Fruit fly (Drosophila melanogaster) whole organism, prepupa: ENCODE data around the gene SP555.

Experiments
- Blimp-1 ChIP-seq: fragments of 200-800 bp; sonication (Bioruptor generic); optimal IDR thresholded peaks from 3 replicates; lab custom pipeline; 2017; ENCODE audit warnings: missing biosample characterization, missing genetic modification characterization, mild to moderate bottlenecking, moderate library complexity, missing genetic modification reagents
- CG10631 ChIP-seq: fragments of 200-800 bp; sonication (Bioruptor generic); optimal IDR thresholded peaks from 2 replicates; lab custom pipeline; 2016; ENCODE audit warnings: missing biosample characterization, missing genetic modification characterization
- CG10669 ChIP-seq: fragments of 200-800 bp; sonication (Bioruptor generic); optimal IDR thresholded peaks from 3 replicates; lab custom pipeline; 2018; ENCODE audit warnings: missing biosample characterization, mild to moderate bottlenecking, missing genetic modification characterization, moderate library complexity
- CG11294 ChIP-seq: fragments of 200-800 bp; sonication (Bioruptor generic); IDR thresholded peaks from 2 replicates; pipeline ENCODE4 v1.3.6; 2022; ENCODE audit warnings: missing biosample characterization, missing genetic modification characterization
- CG11902 ChIP-seq: fragments of 200-800 bp; sonication (Bioruptor generic); optimal IDR thresholded peaks from 3 replicates; lab custom pipeline; 2016; ENCODE audit warnings: missing biosample characterization, missing genetic modification characterization
- CG15336 ChIP-seq: fragments of 200-800 bp; sonication (Bioruptor generic); IDR thresholded peaks from 2 replicates; pipeline ENCODE4 v1.3.6; 2022; ENCODE audit warnings: missing biosample characterization, missing genetic modification characterization
- CG1621 ChIP-seq: fragments of 200-800 bp; sonication (Bioruptor generic); optimal IDR thresholded peaks from 3 replicates; lab custom pipeline; 2018; ENCODE audit warnings: missing biosample characterization, mild to moderate bottlenecking, missing genetic modification characterization
- CG16779 ChIP-seq: fragments of 200-800 bp; sonication (Bioruptor generic); optimal IDR thresholded peaks from 3 replicates; lab custom pipeline; 2017; ENCODE audit warnings: missing biosample characterization, mild to moderate bottlenecking, missing genetic modification characterization
- CG3032 ChIP-seq: fragments of 200-800 bp; optimal IDR thresholded peaks from 2 replicates; lab custom pipeline; 2019; ENCODE audit warnings: missing biosample characterization, mild to moderate bottlenecking, missing genetic modification characterization, moderate library complexity
- CG31627 ChIP-seq: fragments of 200-800 bp; sonication (Bioruptor generic); optimal IDR thresholded peaks from 3 replicates; lab custom pipeline; 2016; ENCODE audit warnings: missing biosample characterization, missing genetic modification characterization
- CG32006 ChIP-seq: fragments of 200-800 bp; sonication (Bioruptor generic); optimal IDR thresholded peaks from 3 replicates; lab custom pipeline; 2017; ENCODE audit warnings: missing biosample characterization, mild to moderate bottlenecking, missing genetic modification characterization
- CG34406 ChIP-seq: fragments of 200-800 bp; sonication (Bioruptor generic); optimal IDR thresholded peaks from 3 replicates; lab custom pipeline; 2016; ENCODE audit warnings: missing biosample characterization, missing genetic modification characterization
- CG3919 ChIP-seq: fragments of 200-800 bp; sonication (Bioruptor generic); optimal IDR thresholded peaks from 3 replicates; lab custom pipeline; 2016; ENCODE audit warnings: missing biosample characterization, missing genetic modification characterization
- CG6163 ChIP-seq: fragments of 200-800 bp; sonication (Bioruptor generic); IDR thresholded peaks from 3 replicates; pipeline ENCODE4 v1.3.6; 2022; ENCODE audit warnings: missing biosample characterization, missing genetic modification characterization
- CG6276 ChIP-seq: fragments of 200-800 bp; sonication (Bioruptor generic); optimal IDR thresholded peaks from 2 replicates; lab custom pipeline; 2017; ENCODE audit warnings: missing biosample characterization, mild to moderate bottlenecking, missing genetic modification characterization
- CG6792 ChIP-seq: fragments of 200-800 bp; sonication (Bioruptor generic); optimal IDR thresholded peaks from 3 replicates; lab custom pipeline; 2016; ENCODE audit warnings: missing biosample characterization, missing genetic modification characterization
- CG7368 ChIP-seq: fragments of 200-800 bp; sonication (Bioruptor generic); optimal IDR thresholded peaks from 3 replicates; lab custom pipeline; 2016; ENCODE audit warnings: missing biosample characterization, missing genetic modification characterization
- CG8119 ChIP-seq: fragments of 200-800 bp; sonication (Bioruptor generic); IDR thresholded peaks from 3 replicates; pipeline ENCODE4 v1.3.6; 2022; ENCODE audit warnings: missing biosample characterization, missing genetic modification characterization
- CG8319 ChIP-seq: fragments of 200-800 bp; sonication (Bioruptor generic); optimal IDR thresholded peaks from 3 replicates; lab custom pipeline; 2016; ENCODE audit warnings: missing biosample characterization, missing genetic modification characterization
- CG8632 ChIP-seq: fragments of 200-800 bp; sonication (Bioruptor generic); optimal IDR thresholded peaks from 3 replicates; lab custom pipeline; 2016; ENCODE audit warnings: missing biosample characterization, missing genetic modification characterization
- CG9139 ChIP-seq: fragments of 200-800 bp; sonication (Bioruptor generic); optimal IDR thresholded peaks from 3 replicates; lab custom pipeline; 2017; ENCODE audit warnings: missing biosample characterization, mild to moderate bottlenecking, missing genetic modification characterization
- Eip78C ChIP-seq: fragments of 200-800 bp; sonication (Bioruptor generic); peaks from one replicate; lab custom pipeline; 2016; ENCODE audit warnings: missing biosample characterization, missing genetic modification characterization
- Eip93F ChIP-seq: fragments of 200-800 bp; sonication (Bioruptor generic); optimal IDR thresholded peaks from 2 replicates; lab custom pipeline; 2016; ENCODE audit warnings: missing biosample characterization, mild to moderate bottlenecking, missing genetic modification characterization
- Ets21C ChIP-seq: fragments of 200-800 bp; sonication (Bioruptor generic); optimal IDR thresholded peaks from 3 replicates; lab custom pipeline; 2016; ENCODE audit warnings: missing biosample characterization, missing genetic modification characterization
- Ets96B ChIP-seq: fragments of 200-800 bp; optimal IDR thresholded peaks from 2 replicates; lab custom pipeline; 2019; ENCODE audit warnings: missing biosample characterization, mild to moderate bottlenecking, missing genetic modification characterization, moderate library complexity
- Gug ChIP-seq: fragments of 200-800 bp; sonication (Bioruptor generic); IDR thresholded peaks from 2 replicates; pipeline ENCODE4 v1.3.6; 2022; ENCODE audit warnings: missing biosample characterization, missing genetic modification characterization
- Hr38 ChIP-seq: sonication (Bioruptor generic); optimal IDR thresholded peaks from 2 replicates; lab custom pipeline; 2016; ENCODE audit warnings: missing biosample characterization, missing genetic modification characterization
- Hr39 ChIP-seq: fragments of 200-800 bp; sonication (Bioruptor generic); optimal IDR thresholded peaks from 2 replicates; lab custom pipeline; 2016; ENCODE audit warnings: missing biosample characterization, missing genetic modification characterization
- Hr4 ChIP-seq: fragments of 200-800 bp; sonication (Bioruptor generic); optimal IDR thresholded peaks from 3 replicates; lab custom pipeline; 2016; ENCODE audit warnings: missing biosample characterization, missing genetic modification characterization
- Lpt ChIP-seq: fragments of 200-800 bp; sonication (Bioruptor generic); optimal IDR thresholded peaks from 3 replicates; lab custom pipeline; 2016; ENCODE audit warnings: missing biosample characterization, missing genetic modification characterization
- Met ChIP-seq: fragments of 200-800 bp; sonication (Bioruptor generic); optimal IDR thresholded peaks from 3 replicates; lab custom pipeline; 2016; ENCODE audit warnings: missing biosample characterization, missing genetic modification characterization
- OdsH ChIP-seq: fragments of 200-800 bp; sonication (Bioruptor generic); optimal IDR thresholded peaks from 3 replicates; lab custom pipeline; 2016; ENCODE audit warnings: missing biosample characterization, missing genetic modification characterization
- Smox ChIP-seq: fragments of 200-800 bp; sonication (Bioruptor generic); optimal IDR thresholded peaks from 3 replicates; lab custom pipeline; 2016; ENCODE audit warnings: missing biosample characterization, missing genetic modification characterization
- Sox102F ChIP-seq: fragments of 200-800 bp; sonication (Bioruptor generic); optimal IDR thresholded peaks from 2 replicates; lab custom pipeline; 2016; ENCODE audit warnings: missing biosample characterization, mild to moderate bottlenecking, missing genetic modification characterization
- Sox14 ChIP-seq: fragments of 200-800 bp; sonication (Bioruptor generic); optimal IDR thresholded peaks from 3 replicates; lab custom pipeline; 2016; ENCODE audit warnings: missing biosample characterization, missing genetic modification characterization
- Sox15 ChIP-seq: fragments of 200-800 bp; sonication (Bioruptor generic); optimal IDR thresholded peaks from 3 replicates; lab custom pipeline; 2016; ENCODE audit warnings: missing biosample characterization, missing genetic modification characterization
- achi ChIP-seq: fragments of 200-800 bp; sonication (Bioruptor generic); optimal IDR thresholded peaks from 3 replicates; lab custom pipeline; 2016; ENCODE audit warnings: missing biosample characterization, missing genetic modification characterization
- acj6 ChIP-seq: fragments of 200-800 bp; sonication (Bioruptor generic); optimal IDR thresholded peaks from 3 replicates; lab custom pipeline; 2016; ENCODE audit warnings: missing biosample characterization, missing genetic modification characterization
- cyc ChIP-seq: fragments of 200-800 bp; sonication (Bioruptor generic); optimal IDR thresholded peaks from 3 replicates; lab custom pipeline; 2016; ENCODE audit warnings: missing biosample characterization, missing genetic modification characterization
- dac ChIP-seq: fragments of 200-800 bp; sonication (Bioruptor generic); optimal IDR thresholded peaks from 2 replicates; lab custom pipeline; 2017; ENCODE audit warnings: missing biosample characterization, mild to moderate bottlenecking, missing genetic modification characterization
- dsx ChIP-seq: fragments of 200-800 bp; optimal IDR thresholded peaks from 3 replicates; lab custom pipeline; 2019; ENCODE audit warnings: missing biosample characterization, mild to moderate bottlenecking, missing genetic modification characterization, moderate library complexity; ENCODE audit not compliant: poor library complexity, severe bottlenecking
- eg ChIP-seq: fragments of 200-800 bp; sonication (Bioruptor generic); IDR thresholded peaks from 3 replicates; pipeline ENCODE4 v1.3.6; 2022; ENCODE audit warnings: missing biosample characterization, missing genetic modification characterization
- esn ChIP-seq: fragments of 200-800 bp; sonication (Bioruptor generic); optimal IDR thresholded peaks from 2 replicates; lab custom pipeline; 2016; ENCODE audit warnings: missing biosample characterization, mild to moderate bottlenecking, missing genetic modification characterization, moderate library complexity
- fd59A ChIP-seq: fragments of 200-800 bp; sonication (Bioruptor generic); optimal IDR thresholded peaks from 2 replicates; lab custom pipeline; 2017; ENCODE audit warnings: missing biosample characterization, mild to moderate bottlenecking, missing genetic modification characterization, missing genetic modification reagents
- fd85E ChIP-seq: fragments of 200-800 bp; sonication (Bioruptor generic); optimal IDR thresholded peaks from 3 replicates; lab custom pipeline; 2016; ENCODE audit warnings: missing biosample characterization, missing genetic modification characterization
- fkh ChIP-seq: fragments of 200-800 bp; sonication (Bioruptor generic); optimal IDR thresholded peaks from 3 replicates; lab custom pipeline; 2017; ENCODE audit warnings: missing biosample characterization, mild to moderate bottlenecking, missing genetic modification characterization, moderate library complexity
- lz ChIP-seq: fragments of 200-800 bp; sonication (Bioruptor generic); optimal IDR thresholded peaks from 3 replicates; lab custom pipeline; 2016; ENCODE audit warnings: missing biosample characterization, missing genetic modification characterization
- pdm3 ChIP-seq: fragments of 200-800 bp; sonication (Bioruptor generic); optimal IDR thresholded peaks from 3 replicates; lab custom pipeline; 2016; ENCODE audit warnings: missing biosample characterization, missing genetic modification characterization
- salr ChIP-seq, 2 experiments: fragments of 200-800 bp; sonication (Bioruptor generic); optimal IDR thresholded peaks; 3 replicates each; lab custom pipeline; 2016 to 2018; ENCODE audit warnings: missing biosample characterization in 2 of 2, missing genetic modification characterization in 2 of 2, mild to moderate bottlenecking in 1 of 2
- spab ChIP-seq: fragments of 200-800 bp; sonication (Bioruptor generic); optimal IDR thresholded peaks from 2 replicates; lab custom pipeline; 2017; ENCODE audit warnings: missing biosample characterization, mild to moderate bottlenecking, missing genetic modification characterization, missing genetic modification reagents
- ss ChIP-seq, 2 experiments: fragments of 200-800 bp; sonication (Bioruptor generic); optimal IDR thresholded peaks; 2 replicates in 1 of 2; 3 replicates in 1 of 2; lab custom pipeline; 2017 to 2018; ENCODE audit warnings: mild to moderate bottlenecking in 2 of 2, missing biosample characterization in 2 of 2, missing genetic modification characterization in 2 of 2, moderate library complexity in 1 of 2
- svp ChIP-seq: fragments of 200-800 bp; sonication (Bioruptor generic); peaks from one replicate; lab custom pipeline; 2016; ENCODE audit warnings: missing biosample characterization, missing genetic modification characterization
- vri ChIP-seq: fragments of 200-800 bp; sonication (Bioruptor generic); optimal IDR thresholded peaks from 3 replicates; lab custom pipeline; 2016; ENCODE audit warnings: missing biosample characterization, mild to moderate bottlenecking, missing genetic modification characterization

SP555 gene

dm6 chr2L:5085561-5085960 is 48.1 kb downstream of the SP555 start:
- TF ChIP-seq Smox (GFP tag; lab: Kevin White, UChicago) = no peak
- TF ChIP-seq CG6163 (GFP tag; lab: Robert Waterston, UW) = peak; percentile 47; the same call in 2 of the 3 replicates
- no peak for TF ChIP-seq Eip93F (GFP tag; lab: Kevin White, UChicago)
- no peak for TF ChIP-seq CG6792 (GFP tag; lab: Kevin White, UChicago)
- peak; percentile 11 for TF ChIP-seq CG6276
- no peak for TF ChIP-seq dac
- no peak for TF ChIP-seq Lpt (GFP tag; lab: Kevin White, UChicago)
- TF ChIP-seq CG9139 (GFP tag; lab: Kevin White, UChicago) = no peak
- peak; percentile 20 for TF ChIP-seq CG31627 (GFP tag; lab: Kevin White, UChicago)
- peak; percentile 79 for TF ChIP-seq CG15336 (GFP tag; lab: Robert Waterston, UW)
- TF ChIP-seq Ets21C (GFP tag; lab: Kevin White, UChicago) = no peak
- no peak for TF ChIP-seq Sox15 (GFP tag; lab: Kevin White, UChicago)
- TF ChIP-seq pdm3 (GFP tag; lab: Kevin White, UChicago) = peak; percentile 32
- TF ChIP-seq lz (GFP tag; lab: Kevin White, UChicago) = peak; percentile 7
- no peak for TF ChIP-seq Hr38
- TF ChIP-seq Blimp-1 (GFP tag; lab: Kevin White, UChicago) = no peak
- no peak for TF ChIP-seq CG1621 (tag; lab: Kevin White, UChicago)
- TF ChIP-seq eg (GFP tag; lab: Robert Waterston, UW) = 0 out of 3 replicates have a peak, but pooled peaks have one; percentile 50
- no peak for TF ChIP-seq vri (GFP tag; lab: Kevin White, UChicago)
- TF ChIP-seq OdsH = peak; percentile 31
- peak; percentile 18 for TF ChIP-seq Sox102F (GFP tag; lab: Kevin White, UChicago)
- no peak for TF ChIP-seq CG3919 (GFP tag; lab: Kevin White, UChicago)
- no peak for TF ChIP-seq CG11902 (GFP tag; lab: Kevin White, UChicago)
- TF ChIP-seq CG7368 = no peak
- TF ChIP-seq Sox14 (GFP tag; lab: Kevin White, UChicago) = no peak
- peak; percentile 13 for TF ChIP-seq Ets96B (tag; lab: Kevin White, UChicago)
- peak; percentile 43 for TF ChIP-seq Met (GFP tag; lab: Kevin White, UChicago)
- no peak for TF ChIP-seq dsx (GFP tag; lab: Kevin White, UChicago)
- TF ChIP-seq fkh = no peak
- peak; percentile 49 for TF ChIP-seq esn (GFP tag; lab: Kevin White, UChicago)
- TF ChIP-seq CG10631 (GFP tag; lab: Kevin White, UChicago) = peak; percentile 35
- TF ChIP-seq fd59A (GFP tag; lab: Kevin White, UChicago) = no peak
- no peak for TF ChIP-seq CG3032 (tag; lab: Kevin White, UChicago)
- peak; percentile 19; the same call in 1 of the 2 replicates for TF ChIP-seq CG11294 (GFP tag; lab: Robert Waterston, UW)
- no peak for TF ChIP-seq CG8319
- TF ChIP-seq CG16779 = no peak
- peak; percentile 45 for TF ChIP-seq CG8632
- peak; percentile 37 for TF ChIP-seq achi
- TF ChIP-seq Hr39 (GFP tag; lab: Kevin White, UChicago) = peak; percentile 14
- peak in 1 of 2 experiments; percentile 9 for TF ChIP-seq salr (GFP tag; optimal IDR thresholded peaks at IDR 0.05; lab: Kevin White, UChicago)
- TF ChIP-seq acj6 = no peak
- peak; percentile 73 for TF ChIP-seq svp
- TF ChIP-seq cyc (GFP tag; lab: Kevin White, UChicago) = peak; percentile 34
- TF ChIP-seq ss (GFP tag; optimal IDR thresholded peaks at IDR 0.05; lab: Kevin White, UChicago) = no peak
- peak; percentile 65 for TF ChIP-seq CG32006 (GFP tag; lab: Kevin White, UChicago)
- TF ChIP-seq spab (GFP tag; lab: Kevin White, UChicago) = no peak
- TF ChIP-seq CG10669 (GFP tag; lab: Kevin White, UChicago) = no peak
- TF ChIP-seq CG34406 (GFP tag; lab: Kevin White, UChicago) = peak; percentile 37
- no peak for TF ChIP-seq fd85E (GFP tag; lab: Kevin White, UChicago)
- TF ChIP-seq CG8119 (GFP tag; lab: Robert Waterston, UW) = peak; percentile 49; the same call in 1 of the 3 replicates
- TF ChIP-seq Eip78C = peak; percentile 57
- no peak for TF ChIP-seq Gug (GFP tag; lab: Robert Waterston, UW)
- peak; percentile 51 for TF ChIP-seq Hr4
